Worm (Caenorhabditis elegans): ENCODE results near the gene Y47D3A.21.

Y47D3A.21 gene

ce11 chrIII:11278817-11279216 is at the start of gene Y47D3A.21:
Gene Y47D3A.21, minus strand, starts transcription at chrIII:11278917.
- TF ChIP-seq tab-1 (GFP tag; IDR thresholded peaks at IDR 0.05), result no peak
- TF ChIP-seq T22C8.4 (GFP tag; IDR thresholded peaks at IDR 0.05), result no peak
- TF ChIP-seq cog-1 (tag; optimal IDR thresholded peaks at IDR 0.05), result no peak
- no peak for TF ChIP-seq ref-1 (GFP tag; conservative IDR thresholded peaks at IDR 0.05)
- no peak for TF ChIP-seq flt-1 (GFP tag; IDR thresholded peaks at IDR 0.05)
- TF ChIP-seq ztf-29 (GFP tag; IDR thresholded peaks at IDR 0.05), result no peak
- TF ChIP-seq med-1 (GFP tag; optimal IDR thresholded peaks at IDR 0.05; ENCODE audit: insufficient read depth), result no peak
- TF ChIP-seq klf-2 (GFP tag; conservative IDR thresholded peaks at IDR 0.05), result no peak
- TF ChIP-seq ztf-23 (GFP tag; IDR thresholded peaks at IDR 0.05), result no peak

- no peak for TF ChIP-seq med-1 (GFP tag; optimal IDR thresholded peaks at IDR 0.05; ENCODE audit: insufficient read depth)
- no peak for TF ChIP-seq tab-1 (GFP tag; IDR thresholded peaks at IDR 0.05)
- no peak for TF ChIP-seq ztf-23 (GFP tag; IDR thresholded peaks at IDR 0.05)
- TF ChIP-seq ref-1 (GFP tag; conservative IDR thresholded peaks at IDR 0.05), result no peak
Observed at ce11 chrIII:11324093-11324492, 45.4 kb upstream of the Y47D3A.21 start.

- no peak for TF ChIP-seq med-1 (GFP tag; optimal IDR thresholded peaks at IDR 0.05; ENCODE audit: insufficient read depth)
- no peak for TF ChIP-seq tab-1 (GFP tag; IDR thresholded peaks at IDR 0.05)
- no peak for TF ChIP-seq cog-1 (tag; optimal IDR thresholded peaks at IDR 0.05)
- no peak for TF ChIP-seq ztf-23 (GFP tag; IDR thresholded peaks at IDR 0.05)
- no peak for TF ChIP-seq ref-1 (GFP tag; conservative IDR thresholded peaks at IDR 0.05)
- no peak for TF ChIP-seq klf-2 (GFP tag; conservative IDR thresholded peaks at IDR 0.05)
- TF ChIP-seq T22C8.4 (GFP tag; IDR thresholded peaks at IDR 0.05), result no peak
- no peak for TF ChIP-seq ztf-29 (GFP tag; IDR thresholded peaks at IDR 0.05)
- no peak for TF ChIP-seq flt-1 (GFP tag; IDR thresholded peaks at IDR 0.05)
Observed at ce11 chrIII:11318131-11318530, 39.4 kb upstream of the Y47D3A.21 start, which contains the start of gene teg-1. Gene teg-1, minus strand, starts transcription at chrIII:11318231.

ce11 chrIII:11317164-11317620 is 38.5 kb upstream of the Y47D3A.21 start, which contains the start of gene mcm-10:
Gene mcm-10, plus strand, starts transcription at chrIII:11317570.
- TF ChIP-seq ztf-29 (GFP tag; IDR thresholded peaks at IDR 0.05) (peak; percentile 40; the same call in 1 of the 2 replicates), cog-1 (tag; optimal IDR thresholded peaks at IDR 0.05) (peak; percentile 85), ref-1 (GFP tag; conservative IDR thresholded peaks at IDR 0.05) (no peak), flt-1 (GFP tag; IDR thresholded peaks at IDR 0.05) (peak; percentile 31; the same call in 1 of the 2 replicates), klf-2 (GFP tag; conservative IDR thresholded peaks at IDR 0.05) (peak; percentile 68; the same call in 1 of the 2 replicates), ztf-23 (GFP tag; IDR thresholded peaks at IDR 0.05) (peak; percentile 76; the same call in 1 of the 2 replicates), T22C8.4 (GFP tag; IDR thresholded peaks at IDR 0.05) (no peak; the same call in 1 of the 2 replicates)

- TF ChIP-seq ref-1 (GFP tag; conservative IDR thresholded peaks at IDR 0.05), result no peak
- TF ChIP-seq tab-1 (GFP tag; IDR thresholded peaks at IDR 0.05), result no peak
- no peak for TF ChIP-seq flt-1 (GFP tag; IDR thresholded peaks at IDR 0.05)
- no peak for TF ChIP-seq cog-1 (tag; optimal IDR thresholded peaks at IDR 0.05)
- no peak for TF ChIP-seq ztf-29 (GFP tag; IDR thresholded peaks at IDR 0.05)
Observed at ce11 chrIII:11311466-11311865, 32.7 kb upstream of the Y47D3A.21 start, which contains the start of gene rab-35. Gene rab-35, minus strand, starts transcription at chrIII:11311566.

ce11 chrIII:11290554-11290953 is 11.8 kb upstream of the Y47D3A.21 start, which contains the start of the genes gly-9, mib-1 and smc-3:
Gene gly-9, minus strand, starts transcription at chrIII:11290580.
Gene mib-1, minus strand, starts transcription at chrIII:11290676.
Gene smc-3, plus strand, starts transcription at chrIII:11290904.
- no peak for TF ChIP-seq ref-1 (GFP tag; conservative IDR thresholded peaks at IDR 0.05)
- TF ChIP-seq klf-2 (GFP tag; conservative IDR thresholded peaks at IDR 0.05), result 0 out of 2 replicates have a peak, but pooled peaks have one; percentile 51
- no peak for TF ChIP-seq cog-1 (tag; optimal IDR thresholded peaks at IDR 0.05)
- no peak for TF ChIP-seq ztf-29 (GFP tag; IDR thresholded peaks at IDR 0.05)
- TF ChIP-seq med-1 (GFP tag; optimal IDR thresholded peaks at IDR 0.05; ENCODE audit: insufficient read depth), result no peak
- 0 out of 2 replicates have a peak, but pooled peaks have one; percentile 41 for TF ChIP-seq flt-1 (GFP tag; IDR thresholded peaks at IDR 0.05)
- no peak for TF ChIP-seq T22C8.4 (GFP tag; IDR thresholded peaks at IDR 0.05)
- TF ChIP-seq ztf-23 (GFP tag; IDR thresholded peaks at IDR 0.05), result peak; percentile 65; the same call in 1 of the 2 replicates

- TF ChIP-seq ztf-23 (GFP tag; IDR thresholded peaks at IDR 0.05), result no peak
- no peak for TF ChIP-seq tab-1 (GFP tag; IDR thresholded peaks at IDR 0.05)
- TF ChIP-seq ref-1 (GFP tag; conservative IDR thresholded peaks at IDR 0.05), result no peak
- no peak for TF ChIP-seq T22C8.4 (GFP tag; IDR thresholded peaks at IDR 0.05)
- TF ChIP-seq med-1 (GFP tag; optimal IDR thresholded peaks at IDR 0.05; ENCODE audit: insufficient read depth), result no peak
- no peak for TF ChIP-seq ztf-29 (GFP tag; IDR thresholded peaks at IDR 0.05)
- TF ChIP-seq flt-1 (GFP tag; IDR thresholded peaks at IDR 0.05), result no peak
- no peak for TF ChIP-seq klf-2 (GFP tag; conservative IDR thresholded peaks at IDR 0.05)
- TF ChIP-seq cog-1 (tag; optimal IDR thresholded peaks at IDR 0.05), result no peak
Observed at ce11 chrIII:11289876-11290275, 11.2 kb upstream of the Y47D3A.21 start.

- TF ChIP-seq T22C8.4 (GFP tag; IDR thresholded peaks at IDR 0.05) (peak; percentile 63), flt-1 (GFP tag; IDR thresholded peaks at IDR 0.05) (no peak)
Observed at ce11 chrIII:11288295-11288694, 9.6 kb upstream of the Y47D3A.21 start.

ce11 chrIII:11287340-11287739 is 8.6 kb upstream of the Y47D3A.21 start:
- TF ChIP-seq ztf-29 (GFP tag; IDR thresholded peaks at IDR 0.05) (no peak), T22C8.4 (GFP tag; IDR thresholded peaks at IDR 0.05) (peak; percentile 81), tab-1 (GFP tag; IDR thresholded peaks at IDR 0.05) (no peak)

- peak; percentile 38; the same call in 1 of the 2 replicates for TF ChIP-seq klf-2 (GFP tag; conservative IDR thresholded peaks at IDR 0.05)
- peak; percentile 1 for TF ChIP-seq cog-1 (tag; optimal IDR thresholded peaks at IDR 0.05)
- no peak for TF ChIP-seq tab-1 (GFP tag; IDR thresholded peaks at IDR 0.05)
- TF ChIP-seq flt-1 (GFP tag; IDR thresholded peaks at IDR 0.05), result 0 out of 2 replicates have a peak, but pooled peaks have one; percentile 34
Observed at ce11 chrIII:11286069-11286468, 7.4 kb upstream of the Y47D3A.21 start.
